Fruit fly (Drosophila melanogaster) whole organism, adult: ENCODE results near the gene srw.
A peak's percentile ranks its signal among the peaks of the same experiment; 100 is the strongest.

Experiments
- CG11617 ChIP-seq: fragments of 200-800 bp; sonication (Bioruptor generic); optimal IDR thresholded peaks from 2 replicates; lab custom pipeline; 2017; ENCODE audit warnings: mild to moderate bottlenecking, missing biosample characterization, missing genetic modification reagents, missing genetic modification characterization
- CG12768 ChIP-seq: fragments of 200-800 bp; sonication (Bioruptor generic); optimal IDR thresholded peaks from 2 replicates; lab custom pipeline; 2017; ENCODE audit warnings: missing biosample characterization, missing genetic modification characterization, mild to moderate bottlenecking, moderate library complexity, missing genetic modification reagents
- CG14711 ChIP-seq: fragments of 200-800 bp; sonication (Bioruptor generic); optimal IDR thresholded peaks from 2 replicates; lab custom pipeline; 2018; ENCODE audit warnings: missing biosample characterization, mild to moderate bottlenecking, missing genetic modification characterization, moderate library complexity
- CG33017 ChIP-seq: fragments of 200-800 bp; sonication (Bioruptor generic); optimal IDR thresholded peaks from 2 replicates; lab custom pipeline; 2018; ENCODE audit warnings: missing biosample characterization, mild to moderate bottlenecking, missing genetic modification characterization, moderate library complexity
- CG5204 ChIP-seq: fragments of 200-800 bp; sonication (Bioruptor generic); optimal IDR thresholded peaks from 2 replicates; lab custom pipeline; 2016; ENCODE audit warnings: missing biosample characterization, missing genetic modification characterization
- CG7045 ChIP-seq: fragments of 200-800 bp; sonication (Bioruptor generic); optimal IDR thresholded peaks from 2 replicates; lab custom pipeline; 2017; ENCODE audit warnings: missing biosample characterization, mild to moderate bottlenecking, missing genetic modification characterization
- CG7101 ChIP-seq: fragments of 200-800 bp; sonication (Bioruptor generic); optimal IDR thresholded peaks from 2 replicates; lab custom pipeline; 2018; ENCODE audit warnings: missing biosample characterization, mild to moderate bottlenecking, missing genetic modification characterization, moderate library complexity
- Clk ChIP-seq: fragments of 200-800 bp; sonication (Bioruptor generic); optimal IDR thresholded peaks from 2 replicates; lab custom pipeline; 2017; ENCODE audit warnings: missing biosample characterization, missing genetic modification characterization
- Crg-1 ChIP-seq: fragments of 200-800 bp; sonication (Bioruptor generic); optimal IDR thresholded peaks from 2 replicates; lab custom pipeline; 2016; ENCODE audit warnings: missing biosample characterization, missing genetic modification characterization
- Hr96 ChIP-seq: fragments of 200-800 bp; sonication (Bioruptor generic); optimal IDR thresholded peaks from 2 replicates; lab custom pipeline; 2016; ENCODE audit warnings: missing biosample characterization, missing genetic modification characterization
- Mnt ChIP-seq: fragments of 200-800 bp; sonication (Bioruptor generic); optimal IDR thresholded peaks from 2 replicates; lab custom pipeline; 2016; ENCODE audit warnings: missing biosample characterization, mild to moderate bottlenecking, missing genetic modification characterization
- bab1 ChIP-seq: fragments of 200-800 bp; sonication (Bioruptor generic); optimal IDR thresholded peaks from 3 replicates; lab custom pipeline; 2019; ENCODE audit warnings: missing biosample characterization, mild to moderate bottlenecking, missing genetic modification characterization, moderate library complexity
- cic ChIP-seq: fragments of 200-800 bp; sonication (Bioruptor generic); optimal IDR thresholded peaks from 2 replicates; lab custom pipeline; 2017; ENCODE audit warnings: missing biosample characterization, mild to moderate bottlenecking, missing genetic modification characterization, moderate library complexity
- cnc ChIP-seq, 2 experiments: fragments of >200 bp; optimal IDR thresholded peaks; 2 replicates each; lab custom pipeline; 2017
- kay ChIP-seq: fragments of 200-800 bp; sonication (Bioruptor generic); peaks from one replicate; lab custom pipeline; 2016; ENCODE audit warnings: missing biosample characterization, missing genetic modification characterization, borderline replicate concordance
- ovo ChIP-seq: fragments of 200-800 bp; sonication (Bioruptor generic); optimal IDR thresholded peaks from 2 replicates; lab custom pipeline; 2016; ENCODE audit warnings: missing biosample characterization, missing genetic modification characterization
- pad ChIP-seq: fragments of 200-800 bp; sonication (Bioruptor generic); optimal IDR thresholded peaks from 3 replicates; lab custom pipeline; 2017; ENCODE audit warnings: missing biosample characterization, missing genetic modification characterization, mild to moderate bottlenecking, moderate library complexity, missing genetic modification reagents
- tj ChIP-seq: fragments of 200-800 bp; sonication (Bioruptor generic); optimal IDR thresholded peaks from 3 replicates; lab custom pipeline; 2017; ENCODE audit warnings: missing biosample characterization, mild to moderate bottlenecking, missing genetic modification characterization, moderate library complexity
- toe ChIP-seq: fragments of 200-800 bp; sonication (Bioruptor generic); optimal IDR thresholded peaks from 2 replicates; lab custom pipeline; 2016; ENCODE audit warnings: missing biosample characterization, missing genetic modification characterization

The srw gene

dm6 chr3L:4238195-4238594 is 45.1 kb downstream of the srw start:
- TF ChIP-seq CG14711 (tag; lab: Kevin White, UChicago) (no peak), CG7045 (GFP tag; lab: Kevin White, UChicago) (no peak), CG33017 (tag; lab: Kevin White, UChicago) (no peak), CG12768 (GFP tag; lab: Kevin White, UChicago) (no peak), kay (GFP tag; lab: Kevin White, UChicago) (no peak), bab1 (GFP tag; lab: Kevin White, UChicago) (no peak), ovo (GFP tag; lab: Kevin White, UChicago) (no peak), Clk (GFP tag; lab: Kevin White, UChicago) (no peak), CG7101 (no peak), Crg-1 (no peak)

DNA sequence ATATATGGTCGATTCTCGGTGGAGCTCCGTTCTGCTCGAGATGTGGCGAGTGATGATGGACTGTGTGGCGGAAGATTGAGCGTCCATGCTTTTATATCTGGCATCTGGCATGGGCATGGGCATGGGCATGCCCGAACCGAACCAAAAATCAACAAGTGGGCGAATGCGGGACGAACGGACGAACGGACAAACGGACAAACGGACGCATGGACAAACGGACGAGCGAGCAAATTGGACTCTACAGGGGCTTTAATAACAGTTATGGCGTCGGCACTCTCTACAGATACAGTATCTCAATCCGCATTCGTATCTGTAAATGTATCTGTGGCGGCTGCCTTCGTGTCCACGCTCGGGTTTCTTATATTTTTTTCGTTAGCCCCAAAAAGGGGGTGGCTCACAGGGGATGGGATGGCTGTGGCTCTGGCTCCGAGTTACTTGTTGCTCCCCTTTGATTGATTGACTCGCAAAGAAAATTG is 47.1 kb downstream of the srw start, which contains the start of gene ImpL2:
Gene ImpL2, minus strand, starts transcription at position 51 of the 476 bp plus-strand sequence.
- TF ChIP-seq CG12768 (GFP tag; lab: Kevin White, UChicago) (no peak), CG5204 (GFP tag; lab: Kevin White, UChicago) (no peak), ovo (GFP tag; lab: Kevin White, UChicago) (no peak), CG7101 (no peak), cic (no peak), Hr96 (GFP tag; lab: Kevin White, UChicago) (no peak), bab1 (GFP tag; lab: Kevin White, UChicago) (no peak), cnc (optimal IDR thresholded peaks at IDR 0.05; lab: Kevin White, UChicago) (no peak), toe (GFP tag; lab: Kevin White, UChicago) (no peak), pad (GFP tag; lab: Kevin White, UChicago) (no peak), Mnt (GFP tag; lab: Kevin White, UChicago) (no peak), Clk (GFP tag; lab: Kevin White, UChicago) (no peak), kay (GFP tag; lab: Kevin White, UChicago) (no peak), CG14711 (tag; lab: Kevin White, UChicago) (no peak), CG7045 (GFP tag; lab: Kevin White, UChicago) (no peak), tj (GFP tag; lab: Kevin White, UChicago) (no peak), Crg-1 (no peak), CG11617 (GFP tag; lab: Kevin White, UChicago) (no peak), CG33017 (tag; lab: Kevin White, UChicago) (no peak)

dm6 chr3L:4233603-4234277 is 49.5 kb downstream of the srw start:
- TF ChIP-seq cic (peak; percentile 91), kay (GFP tag; lab: Kevin White, UChicago) (peak; percentile 37), tj (GFP tag; lab: Kevin White, UChicago) (peak; percentile 90), CG12768 (GFP tag; lab: Kevin White, UChicago) (peak; percentile 9), Clk (GFP tag; lab: Kevin White, UChicago) (no peak)
